Worm (Caenorhabditis elegans): Measurements from ENCODE around the gene T02B11.6.
"Not testable (repeated sequence)": the region's sequence is repeated elsewhere in the genome, so short reads cannot be mapped to it uniquely, and the experiment has no call there.

The T02B11.6 gene

DNA sequence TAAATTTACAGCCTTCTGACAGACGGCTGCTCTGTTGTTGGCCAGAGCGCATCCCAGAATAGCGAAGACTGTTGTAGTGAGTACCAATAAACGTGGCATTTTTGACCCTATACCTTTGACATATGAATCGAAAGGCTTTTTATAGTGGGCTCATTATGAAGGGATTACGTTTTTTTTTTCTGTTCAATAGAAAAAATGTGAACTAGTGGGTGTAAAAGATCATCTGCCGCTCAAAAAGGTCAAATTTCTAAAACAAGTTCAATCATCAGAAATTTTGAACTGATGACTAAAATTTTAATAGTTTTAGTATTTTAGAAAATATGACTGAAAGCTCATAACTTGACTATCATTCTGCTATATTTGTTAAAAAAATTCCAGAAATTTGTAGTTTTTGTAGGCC lies 34.1 kb downstream of the T02B11.6 start, which contains the start of gene K09C6.9:
K09C6.9 (minus strand) TSS at position 101 of the 400 bp plus-strand sequence.
- no peak for TF ChIP-seq med-1 (GFP tag; optimal IDR thresholded peaks at IDR 0.05; ENCODE audit: insufficient read depth)

DNA sequence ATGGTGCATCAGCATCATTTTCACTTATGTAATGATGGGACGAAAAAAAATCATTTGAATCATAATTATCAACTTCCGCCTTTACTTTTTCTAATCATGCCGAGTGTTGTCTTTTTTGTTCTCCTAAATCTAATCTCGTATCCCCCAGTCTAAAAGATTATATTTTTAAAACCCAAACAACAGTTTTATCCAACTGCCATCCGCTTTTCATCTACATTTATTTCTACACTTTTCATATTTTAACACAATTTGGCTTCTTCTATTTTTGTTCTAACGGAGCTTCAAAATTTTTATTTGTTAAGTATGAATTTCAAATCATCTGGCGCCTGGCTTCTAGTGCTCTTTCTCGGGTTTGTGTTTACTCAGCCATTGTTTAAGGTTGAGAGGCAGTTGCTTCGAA lies 36.9 kb downstream of the T02B11.6 start, which contains the start of gene K09C6.3:
K09C6.3 (plus strand) TSS at position 301 of the 400 bp plus-strand sequence.
- no peak for TF ChIP-seq flt-1 (GFP tag; IDR thresholded peaks at IDR 0.05)
- no peak for TF ChIP-seq T22C8.4 (GFP tag; IDR thresholded peaks at IDR 0.05)
- TF ChIP-seq ztf-29 (GFP tag; IDR thresholded peaks at IDR 0.05) = no peak
- TF ChIP-seq ref-1 (GFP tag; conservative IDR thresholded peaks at IDR 0.05) = no peak
- no peak for TF ChIP-seq cog-1 (tag; optimal IDR thresholded peaks at IDR 0.05)
- TF ChIP-seq med-1 (GFP tag; optimal IDR thresholded peaks at IDR 0.05; ENCODE audit: insufficient read depth) = no peak
- no peak for TF ChIP-seq tab-1 (GFP tag; IDR thresholded peaks at IDR 0.05)
- TF ChIP-seq klf-2 (GFP tag; conservative IDR thresholded peaks at IDR 0.05) = no peak
- TF ChIP-seq ztf-23 (GFP tag; IDR thresholded peaks at IDR 0.05) = no peak

DNA sequence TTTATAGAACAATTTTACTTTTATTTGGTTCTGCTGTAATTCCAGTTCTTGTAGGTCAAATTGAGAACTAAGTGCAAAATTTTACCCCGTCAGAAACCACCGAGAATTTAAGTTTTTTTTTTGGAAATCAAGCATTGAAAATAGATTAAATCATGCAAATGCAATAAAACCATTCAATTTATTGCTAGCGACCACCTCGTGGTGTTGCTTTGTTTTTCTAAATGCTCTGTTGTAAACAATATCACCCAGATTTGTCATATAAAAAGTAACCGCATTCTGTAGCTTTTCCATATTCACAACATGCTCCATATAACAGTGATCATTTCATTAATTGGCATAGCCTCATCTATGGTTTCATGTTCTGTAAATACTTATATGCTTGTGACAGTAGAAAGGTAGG lies 39.6 kb downstream of the T02B11.6 start, which contains the start of gene srbc-12:
srbc-12 (plus strand) TSS at position 301 of the 400 bp plus-strand sequence.
- TF ChIP-seq T22C8.4 (GFP tag; IDR thresholded peaks at IDR 0.05) (no peak), cog-1 (tag; optimal IDR thresholded peaks at IDR 0.05) (no peak), ref-1 (GFP tag; conservative IDR thresholded peaks at IDR 0.05) (no peak), tab-1 (GFP tag; IDR thresholded peaks at IDR 0.05) (no peak), klf-2 (GFP tag; conservative IDR thresholded peaks at IDR 0.05) (no peak), ztf-29 (GFP tag; IDR thresholded peaks at IDR 0.05) (no peak), flt-1 (GFP tag; IDR thresholded peaks at IDR 0.05) (no peak), med-1 (GFP tag; optimal IDR thresholded peaks at IDR 0.05; ENCODE audit: insufficient read depth) (no peak), ztf-23 (GFP tag; IDR thresholded peaks at IDR 0.05) (no peak)

DNA sequence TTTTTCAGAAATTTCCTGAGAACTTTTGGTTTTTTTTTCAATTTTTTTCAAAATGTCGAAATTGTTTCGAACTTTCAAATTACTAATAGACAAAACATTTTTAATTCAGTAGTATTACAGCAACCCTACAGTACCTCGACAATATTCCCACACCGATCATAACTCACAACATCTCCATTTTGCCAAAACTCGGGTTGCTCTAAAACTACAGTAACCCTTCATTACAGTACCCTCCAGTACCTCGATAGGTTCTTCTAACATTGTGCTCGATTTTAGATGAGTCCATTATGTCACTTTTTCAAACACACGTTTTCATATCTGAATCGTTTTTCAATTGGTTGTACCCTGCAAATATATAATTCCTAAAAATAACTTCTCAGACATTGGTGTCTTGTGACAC lies 40.1 kb downstream of the T02B11.6 start:
- TF ChIP-seq klf-2 (GFP tag; conservative IDR thresholded peaks at IDR 0.05) = no peak

DNA sequence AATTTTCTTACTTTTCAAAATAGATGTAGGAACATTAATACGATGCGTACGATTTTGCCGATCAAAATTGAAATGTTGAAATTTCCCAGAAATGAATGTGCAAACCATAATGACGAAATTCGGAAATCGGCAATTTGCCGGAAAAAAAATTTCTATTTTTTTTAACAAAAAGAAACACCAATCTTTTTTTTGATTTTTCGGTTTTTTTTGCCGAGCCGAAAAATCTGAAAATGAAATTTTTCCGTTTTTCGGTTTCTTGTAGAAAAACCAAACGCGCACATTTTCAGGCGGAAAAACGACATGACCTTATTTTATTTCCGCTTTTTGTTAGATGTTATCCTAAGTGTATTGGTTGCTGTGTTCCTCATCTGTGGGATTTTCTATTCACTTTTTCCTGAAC lies 41.6 kb downstream of the T02B11.6 start, which contains the start of gene srbc-13:
srbc-13 (plus strand) TSS at position 301 of the 400 bp plus-strand sequence.
- no peak for TF ChIP-seq med-1 (GFP tag; optimal IDR thresholded peaks at IDR 0.05; ENCODE audit: insufficient read depth)
- no peak for TF ChIP-seq tab-1 (GFP tag; IDR thresholded peaks at IDR 0.05)
- TF ChIP-seq klf-2 (GFP tag; conservative IDR thresholded peaks at IDR 0.05) = no peak
- no peak for TF ChIP-seq T22C8.4 (GFP tag; IDR thresholded peaks at IDR 0.05)
- no peak for TF ChIP-seq flt-1 (GFP tag; IDR thresholded peaks at IDR 0.05)
- no peak for TF ChIP-seq ztf-23 (GFP tag; IDR thresholded peaks at IDR 0.05)
- TF ChIP-seq ref-1 (GFP tag; conservative IDR thresholded peaks at IDR 0.05) = no peak
- TF ChIP-seq ztf-29 (GFP tag; IDR thresholded peaks at IDR 0.05) = no peak
- TF ChIP-seq cog-1 (tag; optimal IDR thresholded peaks at IDR 0.05) = no peak

DNA sequence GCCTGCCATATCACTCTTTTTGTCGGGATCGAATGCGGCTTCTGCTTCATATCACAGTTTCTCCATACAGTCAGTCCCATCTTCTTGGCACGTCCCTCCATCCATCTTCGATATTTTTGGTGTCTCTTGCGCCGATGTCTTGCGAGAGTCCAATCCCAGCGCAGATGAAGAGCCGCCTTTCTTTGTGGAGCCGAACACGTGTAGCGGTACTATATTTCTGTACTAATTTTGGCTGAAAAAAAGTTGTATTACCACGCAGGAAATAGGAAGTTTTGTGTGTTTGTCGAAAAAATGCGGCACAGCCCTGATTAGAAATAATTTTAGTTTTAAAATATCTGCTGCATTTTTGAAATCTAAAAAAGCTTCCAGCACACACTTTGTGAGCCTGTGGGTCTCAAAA lies 46.0 kb downstream of the T02B11.6 start, which contains the start of gene K09C6.8:
K09C6.8 (minus strand) TSS at position 101 of the 400 bp plus-strand sequence.
- not testable (repeated sequence) for TF ChIP-seq cog-1 (tag; optimal IDR thresholded peaks at IDR 0.05); flt-1 (GFP tag; IDR thresholded peaks at IDR 0.05); ztf-29 (GFP tag; IDR thresholded peaks at IDR 0.05)

DNA sequence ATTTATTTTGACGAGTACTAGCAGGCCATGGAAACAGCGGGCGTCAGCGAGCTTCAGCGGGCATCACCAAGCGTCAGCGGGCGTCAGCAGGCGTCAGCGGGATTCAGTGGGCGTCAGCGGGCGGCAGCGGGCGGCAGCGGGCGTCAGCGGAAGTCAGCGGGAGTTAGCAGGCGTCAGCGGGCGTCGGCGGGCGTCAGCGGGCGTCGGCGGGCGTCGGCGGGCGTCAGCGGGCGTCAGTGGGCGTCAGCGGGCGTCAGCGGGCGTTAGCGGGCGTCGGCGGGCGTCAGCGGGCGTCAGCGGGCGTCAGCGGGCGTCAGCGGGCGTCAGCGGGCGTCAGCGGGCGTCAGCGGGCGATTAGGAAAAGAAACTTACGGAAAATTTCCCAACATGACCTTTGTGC lies 46.5 kb downstream of the T02B11.6 start:
- no peak for TF ChIP-seq ztf-29 (GFP tag; IDR thresholded peaks at IDR 0.05)
- no peak for TF ChIP-seq flt-1 (GFP tag; IDR thresholded peaks at IDR 0.05)
- TF ChIP-seq ref-1 (GFP tag; conservative IDR thresholded peaks at IDR 0.05) = no peak
- TF ChIP-seq med-1 (GFP tag; optimal IDR thresholded peaks at IDR 0.05; ENCODE audit: insufficient read depth) = no peak
- no peak for TF ChIP-seq T22C8.4 (GFP tag; IDR thresholded peaks at IDR 0.05)
- TF ChIP-seq cog-1 (tag; optimal IDR thresholded peaks at IDR 0.05) = no peak
- no peak for TF ChIP-seq tab-1 (GFP tag; IDR thresholded peaks at IDR 0.05)
- TF ChIP-seq ztf-23 (GFP tag; IDR thresholded peaks at IDR 0.05) = no peak
- TF ChIP-seq klf-2 (GFP tag; conservative IDR thresholded peaks at IDR 0.05) = no peak

DNA sequence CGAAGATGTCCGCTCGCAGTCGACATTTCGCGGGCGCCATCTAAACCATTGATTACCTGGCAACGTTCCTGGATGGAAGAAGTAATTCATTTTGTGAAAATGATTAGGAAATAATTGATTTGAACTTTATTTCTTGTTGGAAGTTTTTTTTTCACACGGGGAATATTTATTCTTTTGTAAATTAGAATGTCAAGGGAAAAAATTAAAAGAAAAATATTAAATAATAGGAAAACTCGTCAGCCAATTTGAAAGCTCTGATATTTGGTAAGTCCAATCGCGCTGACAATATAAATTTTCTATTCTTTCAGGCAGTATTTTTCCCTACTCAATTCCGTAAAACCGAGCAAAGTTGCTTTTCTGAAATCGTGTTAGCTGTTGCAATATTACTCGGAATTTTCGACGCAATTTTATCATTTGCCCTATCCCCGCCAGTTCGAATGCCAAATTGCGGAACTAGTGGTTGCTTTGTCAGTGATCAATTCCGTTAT lies 50.1 kb downstream of the T02B11.6 start, which contains the start of the genes K09C6.7 and K09C6.10:
K09C6.7 (minus strand) TSS at position 101 of the 488 bp plus-strand sequence.
K09C6.10 (plus strand) TSS at position 438 of the 488 bp plus-strand sequence.
- TF ChIP-seq T22C8.4 (GFP tag; IDR thresholded peaks at IDR 0.05); ref-1 (GFP tag; conservative IDR thresholded peaks at IDR 0.05); ztf-23 (GFP tag; IDR thresholded peaks at IDR 0.05): not testable (repeated sequence)
